Worm (Caenorhabditis elegans) whole organism, L3 larva: ENCODE measurements around the gene R102.1.

ENCODE experiments used
- R02D3.7 ChIP-seq: fragments of 150-350 bp; optimal IDR thresholded peaks from 2 replicates; lab custom pipeline; 2014; ENCODE audit warnings: missing biosample characterization, missing genetic modification characterization
- ZK546.5 ChIP-seq: sonication (generic microtip); optimal IDR thresholded peaks from 2 replicates; lab custom pipeline; 2017; ENCODE audit warnings: missing biosample characterization, missing genetic modification characterization
- ceh-28 ChIP-seq: fragments of 150-350 bp; optimal IDR thresholded peaks from 2 replicates; lab custom pipeline; 2014; ENCODE audit warnings: missing biosample characterization, missing genetic modification reagents, missing genetic modification characterization
- daf-12 ChIP-seq: fragments of 150-350 bp; optimal IDR thresholded peaks from 2 replicates; lab custom pipeline; 2014; ENCODE audit warnings: missing biosample characterization, missing genetic modification reagents, missing genetic modification characterization
- elt-2 ChIP-seq: sonication (generic microtip); optimal IDR thresholded peaks from 2 replicates; lab custom pipeline; 2016; ENCODE audit warnings: missing genetic modification reagents, mild to moderate bottlenecking, missing genetic modification characterization, missing compliant biosample characterization
- eor-1 ChIP-seq, 2 experiments: fragments of 150-350 bp; optimal IDR thresholded peaks; 2 replicates each; lab custom pipeline; 2014 to 2018; ENCODE audit warnings: missing biosample characterization in 2 of 2, missing genetic modification characterization in 2 of 2
- hmg-11 ChIP-seq: sonication (generic microtip); optimal IDR thresholded peaks from 2 replicates; lab custom pipeline; 2016; ENCODE audit warnings: missing genetic modification characterization, missing compliant biosample characterization
- lin-15B ChIP-seq: fragments of 150-350 bp; optimal IDR thresholded peaks from 2 replicates; lab custom pipeline; 2014; ENCODE audit warnings: missing biosample characterization, missing genetic modification characterization
- lin-39 ChIP-seq: fragments of 150-350 bp; optimal IDR thresholded peaks from 2 replicates; lab custom pipeline; 2018; ENCODE audit warnings: missing biosample characterization, missing genetic modification reagents, missing genetic modification characterization
- nfya-1 ChIP-seq: sonication (generic microtip); optimal IDR thresholded peaks from 2 replicates; lab custom pipeline; 2017; ENCODE audit warnings: missing genetic modification characterization, mild to moderate bottlenecking, missing compliant biosample characterization, antibody characterized with exemption, moderate library complexity; ENCODE audit not compliant: insufficient read depth
- nhr-11 ChIP-seq: fragments of 150-350 bp; optimal IDR thresholded peaks from 2 replicates; lab custom pipeline; 2014; ENCODE audit warnings: missing biosample characterization, missing genetic modification characterization
- nhr-23 ChIP-seq: fragments of 150-350 bp; optimal IDR thresholded peaks from 2 replicates; lab custom pipeline; 2014; ENCODE audit warnings: missing biosample characterization, missing genetic modification reagents, missing genetic modification characterization
- nhr-25 ChIP-seq: sonication (generic microtip); optimal IDR thresholded peaks from 2 replicates; lab custom pipeline; 2017; ENCODE audit warnings: missing biosample characterization, missing genetic modification characterization
- nhr-43 ChIP-seq: sonication (generic microtip); optimal IDR thresholded peaks from 2 replicates; lab custom pipeline; 2016; ENCODE audit warnings: mild to moderate bottlenecking, missing genetic modification characterization, missing compliant biosample characterization; ENCODE audit not compliant: poor library complexity, severe bottlenecking
- nhr-67 ChIP-seq: fragments of 150-350 bp; optimal IDR thresholded peaks from 2 replicates; lab custom pipeline; 2014; ENCODE audit warnings: missing biosample characterization, missing genetic modification characterization
- nhr-77 ChIP-seq: fragments of 150-350 bp; optimal IDR thresholded peaks from 2 replicates; lab custom pipeline; 2014; ENCODE audit warnings: missing biosample characterization, missing genetic modification characterization
- pha-4 ChIP-seq: fragments of 150-350 bp; optimal IDR thresholded peaks from 2 replicates; lab custom pipeline; 2014; ENCODE audit warnings: missing biosample characterization, missing genetic modification reagents, missing genetic modification characterization
- pqm-1 ChIP-seq: fragments of 150-350 bp; optimal IDR thresholded peaks from 2 replicates; lab custom pipeline; 2017; ENCODE audit warnings: missing biosample characterization, missing genetic modification characterization, inconsistent platforms
- skn-1 ChIP-seq: fragments of 150-350 bp; optimal IDR thresholded peaks from 2 replicates; lab custom pipeline; 2014; ENCODE audit warnings: missing biosample characterization, missing genetic modification characterization
- snpc-4 ChIP-seq: fragments of 150-350 bp; optimal IDR thresholded peaks from 2 replicates; lab custom pipeline; 2014; ENCODE audit warnings: missing biosample characterization, missing genetic modification characterization
- ztf-11 ChIP-seq: fragments of 150-350 bp; optimal IDR thresholded peaks from 2 replicates; lab custom pipeline; 2014; ENCODE audit warnings: missing biosample characterization, missing genetic modification characterization
- ztf-4 ChIP-seq: fragments of 150-350 bp; optimal IDR thresholded peaks from 2 replicates; lab custom pipeline; 2014; ENCODE audit warnings: missing biosample characterization, missing genetic modification characterization

The R102.1 gene

DNA sequence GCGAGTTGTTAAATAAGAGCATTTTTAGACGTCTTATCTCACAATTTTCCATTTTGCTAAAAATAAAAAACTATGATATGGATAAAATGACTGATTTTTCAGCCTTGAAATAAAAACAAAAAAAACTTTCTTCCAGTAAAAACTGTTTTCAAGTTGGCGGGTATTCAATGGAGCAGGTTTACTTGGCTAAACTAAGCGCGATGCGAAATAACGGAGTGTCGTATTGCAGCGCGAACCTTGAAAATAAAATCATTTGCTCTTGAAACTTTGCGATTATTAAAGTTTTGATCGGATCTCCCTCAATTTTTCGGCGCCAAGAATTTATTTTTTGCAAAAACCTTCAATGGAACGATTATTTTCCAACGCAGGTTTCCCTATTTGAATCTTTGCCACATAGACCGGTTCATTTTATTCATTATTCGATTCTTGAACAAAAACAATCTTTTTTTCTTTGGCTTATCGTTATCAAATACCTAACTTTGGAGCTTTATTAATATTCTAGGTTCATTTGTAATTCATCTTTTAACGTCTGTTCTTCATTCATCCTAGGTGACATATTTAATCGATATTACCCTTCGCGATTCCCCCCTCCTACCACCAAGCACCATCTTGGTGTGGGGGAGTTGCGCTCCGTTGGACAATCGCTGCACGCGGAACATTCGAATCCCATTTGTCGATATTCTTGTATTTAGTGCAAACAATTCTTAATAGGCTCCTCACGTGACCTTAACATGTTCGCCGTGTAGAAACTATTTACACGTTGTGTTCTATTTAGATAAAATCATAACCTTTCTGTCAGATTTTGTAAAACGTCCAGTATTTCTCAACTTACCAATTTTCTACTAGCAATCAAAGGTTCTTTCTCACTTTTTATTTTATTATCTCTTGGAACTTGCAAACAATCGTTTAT lies 48.9 kb downstream of the R102.1 start, which contains the start of the genes orc-5 and cyb-1:
Gene orc-5, minus strand, starts transcription at position 62 of the 910 bp plus-strand sequence.
Gene cyb-1, plus strand, starts transcription at position 690 of the 910 bp plus-strand sequence.
- TF ChIP-seq pha-4 (tag; lab: Kevin White, UChicago): peak; percentile 90
- peak; percentile 69 for TF ChIP-seq nhr-25
- no peak for TF ChIP-seq ceh-28 (tag; lab: Kevin White, UChicago)
- no peak for TF ChIP-seq eor-1 (tag; optimal IDR thresholded peaks at IDR 0.05; lab: Kevin White, UChicago)
- TF ChIP-seq lin-15B: peak; percentile 96
- peak; percentile 20 for TF ChIP-seq R02D3.7 (tag; lab: Kevin White, UChicago)
- TF ChIP-seq nhr-77 (tag; lab: Kevin White, UChicago): no peak
- peak; percentile 46 for TF ChIP-seq hmg-11 (tag; lab: Kevin White, UChicago)
- TF ChIP-seq nhr-43 (tag; lab: Kevin White, UChicago): peak; percentile 42
- peak; percentile 85 for TF ChIP-seq nhr-23 (tag; lab: Kevin White, UChicago)
- TF ChIP-seq elt-2 (tag; lab: Kevin White, UChicago): peak; percentile 11
- peak; percentile 73 for TF ChIP-seq lin-39 (tag; lab: Kevin White, UChicago)
- peak; percentile 63 for TF ChIP-seq skn-1 (tag; lab: Kevin White, UChicago)
- peak; percentile 87 for TF ChIP-seq nfya-1 (tag; lab: Kevin White, UChicago)
- TF ChIP-seq snpc-4: peak; percentile 16
- TF ChIP-seq ztf-11 (tag; lab: Kevin White, UChicago): no peak
- TF ChIP-seq ztf-4 (tag; lab: Kevin White, UChicago): no peak
- no peak for TF ChIP-seq nhr-67 (tag; lab: Kevin White, UChicago)
- no peak for TF ChIP-seq nhr-11 (tag; lab: Kevin White, UChicago)
- no peak for TF ChIP-seq daf-12 (tag; lab: Kevin White, UChicago)
- TF ChIP-seq pqm-1 (tag; lab: Kevin White, UChicago): peak; percentile 2
- TF ChIP-seq ZK546.5: no peak
- TF ChIP-seq, all 47 proteins: peak for 13
